Fruit fly (Drosophila melanogaster) whole organism, embryonic: ENCODE data around the gene Ilp6.

Experiments
- CG10543 ChIP-seq: fragments of 200-800 bp; sonication (Bioruptor generic); optimal IDR thresholded peaks from 3 replicates; lab custom pipeline; 2017; ENCODE audit warnings: missing biosample characterization, mild to moderate bottlenecking, missing genetic modification characterization, moderate library complexity
- CG10979 ChIP-seq: fragments of 200-800 bp; sonication (Bioruptor generic); optimal IDR thresholded peaks from 2 replicates; lab custom pipeline; 2018; ENCODE audit warnings: missing biosample characterization, mild to moderate bottlenecking, missing genetic modification characterization, moderate library complexity
- CG11456 ChIP-seq: fragments of 200-800 bp; sonication (Bioruptor generic); IDR thresholded peaks from 3 replicates; pipeline ENCODE4 v1.3.6; 2022; ENCODE audit warnings: missing biosample characterization, missing genetic modification characterization
- CG12071 ChIP-seq: fragments of 200-800 bp; sonication (Bioruptor generic); optimal IDR thresholded peaks from 3 replicates; lab custom pipeline; 2018; ENCODE audit warnings: missing biosample characterization, mild to moderate bottlenecking, missing genetic modification characterization
- CG12219 ChIP-seq: fragments of 200-800 bp; sonication (Bioruptor generic); optimal IDR thresholded peaks from 3 replicates; lab custom pipeline; 2018; ENCODE audit warnings: missing biosample characterization, mild to moderate bottlenecking, missing genetic modification characterization
- CG13123 ChIP-seq: fragments of 200-800 bp; sonication (Bioruptor generic); optimal IDR thresholded peaks from 2 replicates; lab custom pipeline; 2016; ENCODE audit warnings: missing biosample characterization, missing genetic modification characterization
- CG2678 ChIP-seq: fragments of 200-800 bp; sonication (Bioruptor generic); optimal IDR thresholded peaks from 3 replicates; lab custom pipeline; 2019; ENCODE audit warnings: missing biosample characterization, mild to moderate bottlenecking, missing genetic modification characterization, moderate library complexity
- CG3163 ChIP-seq: fragments of 200-800 bp; sonication (Bioruptor generic); optimal IDR thresholded peaks from 3 replicates; lab custom pipeline; 2016; ENCODE audit warnings: missing biosample characterization, missing genetic modification characterization
- CG34376 ChIP-seq: fragments of 200-800 bp; sonication (Bioruptor generic); optimal IDR thresholded peaks from 2 replicates; lab custom pipeline; 2018; ENCODE audit warnings: missing biosample characterization, mild to moderate bottlenecking, missing genetic modification characterization
- CG34422 ChIP-seq: fragments of 200-800 bp; sonication (Bioruptor generic); IDR thresholded peaks from 3 replicates; pipeline ENCODE4 v1.3.6; 2022; ENCODE audit warnings: missing biosample characterization, missing genetic modification characterization
- CG3847 ChIP-seq: fragments of 200-800 bp; sonication (Bioruptor generic); IDR thresholded peaks from 2 replicates; pipeline ENCODE4 v1.3.6; 2022; ENCODE audit warnings: missing biosample characterization, missing genetic modification characterization
- CG4730 ChIP-seq: fragments of 200-800 bp; sonication (Bioruptor generic); IDR thresholded peaks from 2 replicates; pipeline ENCODE4 v1.3.6; 2022; ENCODE audit warnings: missing biosample characterization, missing genetic modification characterization
- CG6254 ChIP-seq: fragments of 200-800 bp; sonication (Bioruptor generic); optimal IDR thresholded peaks from 3 replicates; lab custom pipeline; 2017; ENCODE audit warnings: mild to moderate bottlenecking, missing biosample characterization, missing genetic modification reagents, missing genetic modification characterization
- CG6654 ChIP-seq: fragments of 200-800 bp; sonication (Bioruptor generic); optimal IDR thresholded peaks from 2 replicates; lab custom pipeline; 2017; ENCODE audit warnings: missing biosample characterization, mild to moderate bottlenecking, missing genetic modification characterization
- CG6765 ChIP-seq: fragments of 200-800 bp; sonication (Bioruptor generic); optimal IDR thresholded peaks from 3 replicates; lab custom pipeline; 2017; ENCODE audit warnings: missing biosample characterization, mild to moderate bottlenecking, missing genetic modification characterization
- CG6813 ChIP-seq: fragments of 200-800 bp; sonication (Bioruptor generic); optimal IDR thresholded peaks from 2 replicates; lab custom pipeline; 2017; ENCODE audit warnings: missing biosample characterization, missing genetic modification characterization, mild to moderate bottlenecking, moderate library complexity, missing genetic modification reagents
- CG8359 ChIP-seq: fragments of 200-800 bp; sonication (Bioruptor generic); optimal IDR thresholded peaks from 2 replicates; lab custom pipeline; 2017; ENCODE audit warnings: missing biosample characterization, mild to moderate bottlenecking, missing genetic modification characterization, borderline replicate concordance
- CG8944 ChIP-seq: fragments of 200-800 bp; sonication (Bioruptor generic); optimal IDR thresholded peaks from 3 replicates; lab custom pipeline; 2016; ENCODE audit warnings: missing biosample characterization, missing genetic modification characterization
- Gug ChIP-seq: fragments of 200-800 bp; sonication (Bioruptor generic); IDR thresholded peaks from 4 replicates; pipeline ENCODE4 v1.3.6; 2022; ENCODE audit warnings: missing biosample characterization, missing genetic modification characterization
- H15 ChIP-seq: fragments of 200-800 bp; sonication (Bioruptor generic); IDR thresholded peaks from 3 replicates; pipeline ENCODE4 v1.3.6; 2022; ENCODE audit warnings: missing biosample characterization, missing genetic modification characterization
- NfI ChIP-seq: fragments of 200-800 bp; sonication (Bioruptor generic); optimal IDR thresholded peaks from 3 replicates; lab custom pipeline; 2018; ENCODE audit warnings: missing biosample characterization, mild to moderate bottlenecking, missing genetic modification characterization, moderate library complexity
- PHDP ChIP-seq: fragments of 200-800 bp; sonication (Bioruptor generic); optimal IDR thresholded peaks from 3 replicates; lab custom pipeline; 2018; ENCODE audit warnings: missing biosample characterization, mild to moderate bottlenecking, missing genetic modification characterization, moderate library complexity
- Sox100B ChIP-seq: fragments of 200-800 bp; sonication (Bioruptor generic); optimal IDR thresholded peaks from 3 replicates; lab custom pipeline; 2018; ENCODE audit warnings: missing biosample characterization, mild to moderate bottlenecking, missing genetic modification characterization
- Sox102F ChIP-seq: fragments of 200-800 bp; sonication (Bioruptor generic); optimal IDR thresholded peaks from 2 replicates; lab custom pipeline; 2018; ENCODE audit warnings: missing biosample characterization, mild to moderate bottlenecking, missing genetic modification characterization, moderate library complexity
- Trl ChIP-seq, 3 experiments: fragments of >200 bp in 2 of 3; fragments of 200-800 bp in 1 of 3; sonication (Bioruptor generic) in 1 of 3; optimal IDR thresholded peaks; 2 replicates in 1 of 3; 3 replicates in 2 of 3; lab custom pipeline; 2016 to 2017; ENCODE audit warnings: missing biosample characterization in 1 of 3, missing genetic modification characterization in 1 of 3
- Xrp1 ChIP-seq: fragments of 200-800 bp; sonication (Bioruptor generic); IDR thresholded peaks from 2 replicates; pipeline ENCODE4 v1.3.6; 2022; ENCODE audit warnings: missing biosample characterization, missing genetic modification characterization
- ab ChIP-seq: fragments of 200-800 bp; sonication (Bioruptor generic); optimal IDR thresholded peaks from 2 replicates; lab custom pipeline; 2016; ENCODE audit warnings: missing biosample characterization, missing genetic modification characterization
- al ChIP-seq: fragments of 200-800 bp; sonication (Bioruptor generic); IDR thresholded peaks from 2 replicates; pipeline ENCODE4 v1.3.6; 2022; ENCODE audit warnings: missing biosample characterization, missing genetic modification characterization
- cato ChIP-seq: fragments of 200-800 bp; sonication (Bioruptor generic); optimal IDR thresholded peaks from 2 replicates; lab custom pipeline; 2016; ENCODE audit warnings: missing biosample characterization, missing genetic modification characterization, borderline replicate concordance
- danr ChIP-seq: fragments of 200-800 bp; sonication (Bioruptor generic); IDR thresholded peaks from 2 replicates; pipeline ENCODE4 v1.3.6; 2022; ENCODE audit warnings: missing biosample characterization, missing genetic modification characterization
- dpn ChIP-seq, 2 experiments: fragments of 200-800 bp; sonication (Bioruptor generic); optimal IDR thresholded peaks; 3 replicates each; lab custom pipeline; 2016; ENCODE audit warnings: missing biosample characterization in 2 of 2, missing genetic modification characterization in 2 of 2
- hb ChIP-seq: fragments of 200-800 bp; sonication (Bioruptor generic); IDR thresholded peaks from 3 replicates; pipeline ENCODE4 v1.3.6; 2022; ENCODE audit warnings: missing biosample characterization, missing genetic modification characterization; ENCODE audit not compliant: partially characterized antibody
- lilli ChIP-seq: fragments of 200-800 bp; sonication (Bioruptor generic); optimal IDR thresholded peaks from 3 replicates; lab custom pipeline; 2016; ENCODE audit warnings: missing biosample characterization, missing genetic modification characterization
- lmd ChIP-seq: fragments of 200-800 bp; sonication (Bioruptor generic); IDR thresholded peaks from 2 replicates; pipeline ENCODE4 v1.3.6; 2022; ENCODE audit warnings: missing biosample characterization, missing genetic modification characterization
- nom ChIP-seq: fragments of 200-800 bp; sonication (Bioruptor generic); optimal IDR thresholded peaks from 2 replicates; lab custom pipeline; 2017; ENCODE audit warnings: missing biosample characterization, missing genetic modification characterization, mild to moderate bottlenecking, moderate library complexity, missing genetic modification reagents
- org-1 ChIP-seq: fragments of 200-800 bp; sonication (Bioruptor generic); optimal IDR thresholded peaks from 2 replicates; lab custom pipeline; 2017; ENCODE audit warnings: missing biosample characterization, missing genetic modification characterization
- p53 ChIP-seq: fragments of 200-800 bp; sonication (Bioruptor generic); optimal IDR thresholded peaks from 2 replicates; lab custom pipeline; 2016; ENCODE audit warnings: missing biosample characterization, missing genetic modification characterization
- pb ChIP-seq: fragments of 200-800 bp; sonication (Bioruptor generic); optimal IDR thresholded peaks from 3 replicates; lab custom pipeline; 2016; ENCODE audit warnings: missing biosample characterization, missing genetic modification characterization
- sd ChIP-seq: fragments of 200-800 bp; sonication (Bioruptor generic); optimal IDR thresholded peaks from 3 replicates; lab custom pipeline; 2018; ENCODE audit warnings: missing biosample characterization, mild to moderate bottlenecking, missing genetic modification characterization, moderate library complexity
- sim ChIP-seq: fragments of 200-800 bp; sonication (Bioruptor generic); IDR thresholded peaks from 2 replicates; pipeline ENCODE4 v1.3.6; 2022; ENCODE audit warnings: missing biosample characterization, missing genetic modification characterization
- slbo ChIP-seq: fragments of 200-800 bp; sonication (Bioruptor generic); IDR thresholded peaks from 2 replicates; pipeline ENCODE4 v1.3.6; 2022; ENCODE audit warnings: missing biosample characterization, missing genetic modification characterization
- sna ChIP-seq: fragments of 200-800 bp; sonication (Bioruptor generic); IDR thresholded peaks from 2 replicates; pipeline ENCODE4 v1.3.6; 2022; ENCODE audit warnings: missing biosample characterization, missing genetic modification characterization; ENCODE audit not compliant: partially characterized antibody
- sr ChIP-seq: fragments of 200-800 bp; sonication (Bioruptor generic); IDR thresholded peaks from 3 replicates; pipeline ENCODE4 v1.3.6; 2022; ENCODE audit warnings: missing biosample characterization, missing genetic modification characterization
- tgo ChIP-seq: fragments of 200-800 bp; sonication (Bioruptor generic); IDR thresholded peaks from 3 replicates; pipeline ENCODE4 v1.3.6; 2022; ENCODE audit warnings: missing biosample characterization, missing genetic modification characterization
- ttk ChIP-seq: fragments of 200-800 bp; sonication (Bioruptor generic); IDR thresholded peaks from 2 replicates; pipeline ENCODE4 v2.1.2; 2022; ENCODE audit warnings: missing biosample characterization, missing genetic modification characterization
- unpg ChIP-seq: fragments of 200-800 bp; sonication (Bioruptor generic); optimal IDR thresholded peaks from 3 replicates; lab custom pipeline; 2018; ENCODE audit warnings: missing biosample characterization, mild to moderate bottlenecking, missing genetic modification characterization, moderate library complexity
- vnd ChIP-seq: fragments of 200-800 bp; sonication (Bioruptor generic); IDR thresholded peaks from 3 replicates; pipeline ENCODE4 v1.3.6; 2022; ENCODE audit warnings: missing biosample characterization, missing genetic modification characterization; ENCODE audit not compliant: partially characterized antibody
- yki ChIP-seq: fragments of >200 bp; optimal IDR thresholded peaks from 3 replicates; lab custom pipeline; 2018
- zf30C ChIP-seq: fragments of 200-800 bp; sonication (Bioruptor generic); optimal IDR thresholded peaks from 3 replicates; lab custom pipeline; 2018; ENCODE audit warnings: missing biosample characterization, mild to moderate bottlenecking, missing genetic modification characterization

Ilp6 gene

DNA sequence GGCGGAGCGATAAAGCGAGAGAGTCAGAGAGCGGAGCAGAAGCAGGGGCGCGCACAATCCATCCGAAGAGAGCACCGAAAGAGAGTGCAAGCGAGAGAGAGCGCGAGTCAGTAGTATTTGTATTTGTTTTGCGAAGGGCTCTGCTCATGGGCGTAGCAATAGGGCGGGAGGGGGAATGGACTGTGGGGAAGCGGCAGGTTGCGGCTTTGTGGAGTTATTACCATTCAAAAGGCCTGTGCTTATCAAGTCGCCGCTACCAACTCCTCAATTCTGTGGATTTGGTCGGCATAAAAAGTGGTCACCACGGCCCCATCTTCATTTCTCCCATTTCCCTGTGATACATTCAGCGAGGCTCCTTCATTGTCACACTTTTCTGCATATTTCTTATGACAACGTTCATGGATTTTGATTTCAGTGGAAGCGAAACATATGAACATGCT, 33.4 kb downstream of the Ilp6 start (continued):
- TF ChIP-seq sim (GFP tag; lab: Robert Waterston, UW) (0 out of 2 replicates have a peak, but pooled peaks have one; percentile 15), tgo (peak; percentile 50; the same call in 2 of the 3 replicates), CG12219 (GFP tag; lab: Kevin White, UChicago) (peak; percentile 16), p53 (GFP tag; lab: Kevin White, UChicago) (no peak), sr (GFP tag; lab: Robert Waterston, UW) (peak; percentile 5; the same call in 1 of the 3 replicates), CG6654 (GFP tag; lab: Kevin White, UChicago) (peak; percentile 22), CG10543 (GFP tag; lab: Kevin White, UChicago) (peak; percentile 3), CG6765 (GFP tag; lab: Kevin White, UChicago) (no peak), yki (lab: Kevin White, UChicago) (peak; percentile 94), CG34376 (GFP tag; lab: Kevin White, UChicago) (peak; percentile 21), hb (GFP tag; lab: Robert Waterston, UW) (no peak), CG34422 (no peak), CG8944 (GFP tag; lab: Kevin White, UChicago) (no peak), Sox102F (GFP tag; lab: Kevin White, UChicago) (peak; percentile 22), H15 (GFP tag; lab: Robert Waterston, UW) (0 out of 3 replicates have a peak, but pooled peaks have one; percentile 13), Xrp1 (peak; percentile 24; the same call in 1 of the 2 replicates), Gug (peak; percentile 66; the same call in 3 of the 4 replicates), CG6254 (GFP tag; lab: Kevin White, UChicago) (peak; percentile 8), Trl (optimal IDR thresholded peaks at IDR 0.05; lab: Kevin White, UChicago) (peak; percentile 95 to 99), Trl (GFP tag; optimal IDR thresholded peaks at IDR 0.05; lab: Kevin White, UChicago) (no peak), zf30C (GFP tag; lab: Kevin White, UChicago) (peak; percentile 31), cato (GFP tag; lab: Kevin White, UChicago) (no peak), org-1 (GFP tag; lab: Kevin White, UChicago) (peak; percentile 62), unpg (GFP tag; lab: Kevin White, UChicago) (peak; percentile 35), lilli (GFP tag; lab: Kevin White, UChicago) (peak; percentile 38), lmd (GFP tag; lab: Robert Waterston, UW) (peak; percentile 64; the same call in 1 of the 2 replicates), CG13123 (GFP tag; lab: Kevin White, UChicago) (no peak), CG6813 (peak; percentile 1), vnd (no peak), NfI (GFP tag; lab: Kevin White, UChicago) (peak; percentile 4), CG8359 (GFP tag; lab: Kevin White, UChicago) (no peak), CG3163 (GFP tag; lab: Kevin White, UChicago) (peak; percentile 83), CG11456 (0 out of 3 replicates have a peak, but pooled peaks have one; percentile 12), CG4730 (GFP tag; lab: Robert Waterston, UW) (peak; percentile 47), PHDP (tag; lab: Kevin White, UChicago) (peak; percentile 31), slbo (peak; percentile 69), ab (no peak), danr (no peak), sna (0 out of 2 replicates have a peak, but pooled peaks have one; percentile 14), CG2678 (tag; lab: Kevin White, UChicago) (peak; percentile 70), CG10979 (tag; lab: Kevin White, UChicago) (peak; percentile 15), nom (GFP tag; lab: Kevin White, UChicago) (peak; percentile 40), CG12071 (no peak), dpn (GFP tag; optimal IDR thresholded peaks at IDR 0.05; lab: Kevin White, UChicago) (peak in 1 of 2 experiments; percentile 18), al (peak; percentile 57; the same call in 1 of the 2 replicates), ttk (GFP tag; lab: Robert Waterston, UW) (0 out of 2 replicates have a peak, but pooled peaks have one; percentile 7), sd (tag; lab: Kevin White, UChicago) (peak; percentile 25), pb (no peak), Sox100B (GFP tag; lab: Kevin White, UChicago) (peak; percentile 17), CG3847 (GFP tag; lab: Robert Waterston, UW) (peak; percentile 29; the same call in 1 of the 2 replicates)
